Worm (Caenorhabditis elegans): Measurements from ENCODE around the gene fbxb-14.

DNA sequence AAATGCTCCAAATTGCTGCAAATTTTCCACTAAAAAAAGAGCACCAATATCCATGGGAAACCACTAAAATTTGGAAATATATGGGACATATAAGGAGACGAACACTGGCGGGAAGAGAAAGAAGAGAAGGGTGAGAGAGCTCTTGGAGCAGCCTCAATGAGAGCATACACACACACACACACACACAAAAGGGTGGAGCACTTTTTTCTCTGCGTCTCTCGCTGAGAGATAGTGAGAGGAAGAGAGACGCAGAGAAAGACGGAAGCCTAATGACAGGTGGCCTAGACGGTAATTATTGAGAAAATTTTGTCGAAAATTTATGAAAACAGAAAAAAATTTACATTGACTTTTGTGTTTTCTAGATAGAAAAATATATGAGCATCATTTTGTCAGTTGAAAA is 39.9 kb upstream of the fbxb-14 start:
- TF ChIP-seq pha-4 (tag; optimal IDR thresholded peaks at IDR 0.05) (no peak), ceh-9 (tag; optimal IDR thresholded peaks at IDR 0.05) (no peak), odd-2 (tag; optimal IDR thresholded peaks at IDR 0.05) (no peak), pqm-1 (tag; optimal IDR thresholded peaks at IDR 0.05) (no peak)

All from whole organism, late embryonic.